Fruit fly (Drosophila melanogaster) whole organism, embryonic: Measurements from ENCODE around the gene Cys.

Experiments
- Antp ChIP-seq: fragments of 200-800 bp; sonication (Bioruptor generic); optimal IDR thresholded peaks from 3 replicates; lab custom pipeline; 2016; ENCODE audit warnings: missing biosample characterization, missing genetic modification characterization
- Atf3 ChIP-seq: fragments of 200-800 bp; sonication (Bioruptor generic); optimal IDR thresholded peaks from 3 replicates; lab custom pipeline; 2016; ENCODE audit warnings: missing biosample characterization, missing genetic modification characterization
- Bgb ChIP-seq: fragments of 200-800 bp; sonication (Bioruptor generic); IDR thresholded peaks from 2 replicates; pipeline ENCODE4 v1.3.6; 2022; ENCODE audit warnings: missing biosample characterization, missing genetic modification characterization; ENCODE audit not compliant: partially characterized antibody
- C15 ChIP-seq: fragments of 200-800 bp; sonication (Bioruptor generic); IDR thresholded peaks from 3 replicates; pipeline ENCODE4 v1.3.6; 2022; ENCODE audit warnings: missing biosample characterization, missing genetic modification characterization
- CG10147 ChIP-seq: fragments of 200-800 bp; sonication (Bioruptor generic); optimal IDR thresholded peaks from 2 replicates; lab custom pipeline; 2019; ENCODE audit warnings: missing biosample characterization, mild to moderate bottlenecking, missing genetic modification characterization, moderate library complexity
- CG10209 ChIP-seq: fragments of 200-800 bp; sonication (Bioruptor generic); optimal IDR thresholded peaks from 3 replicates; lab custom pipeline; 2017; ENCODE audit warnings: missing biosample characterization, mild to moderate bottlenecking, missing genetic modification characterization, missing genetic modification reagents
- CG10321 ChIP-seq: fragments of 200-800 bp; sonication (Bioruptor generic); IDR thresholded peaks from 2 replicates; pipeline ENCODE4 v1.3.6; 2022; ENCODE audit warnings: missing biosample characterization, missing genetic modification characterization
- CG10431 ChIP-seq: fragments of 200-800 bp; sonication (Bioruptor generic); optimal IDR thresholded peaks from 3 replicates; lab custom pipeline; 2018; ENCODE audit warnings: missing biosample characterization, mild to moderate bottlenecking, missing genetic modification characterization
- CG11093 ChIP-seq: fragments of 200-800 bp; sonication (Bioruptor generic); IDR thresholded peaks from 3 replicates; pipeline ENCODE4 v1.3.6; 2022; ENCODE audit warnings: missing biosample characterization, missing genetic modification characterization
- CG11247 ChIP-seq: fragments of 200-800 bp; sonication (Bioruptor generic); IDR thresholded peaks from 2 replicates; pipeline ENCODE4 v1.3.6; 2022; ENCODE audit warnings: missing biosample characterization, missing genetic modification characterization
- CG12071 ChIP-seq: fragments of 200-800 bp; sonication (Bioruptor generic); optimal IDR thresholded peaks from 3 replicates; lab custom pipeline; 2018; ENCODE audit warnings: missing biosample characterization, mild to moderate bottlenecking, missing genetic modification characterization
- CG12219 ChIP-seq: fragments of 200-800 bp; sonication (Bioruptor generic); optimal IDR thresholded peaks from 3 replicates; lab custom pipeline; 2018; ENCODE audit warnings: missing biosample characterization, mild to moderate bottlenecking, missing genetic modification characterization
- CG13287 ChIP-seq: fragments of 200-800 bp; sonication (Bioruptor generic); IDR thresholded peaks from 2 replicates; pipeline ENCODE4 v1.3.6; 2022; ENCODE audit warnings: missing biosample characterization, missing genetic modification characterization; ENCODE audit not compliant: partially characterized antibody
- CG16779 ChIP-seq: fragments of 200-800 bp; sonication (Bioruptor generic); IDR thresholded peaks from 2 replicates; pipeline ENCODE4 v1.3.6; 2022; ENCODE audit warnings: missing biosample characterization, missing genetic modification characterization
- CG16815 ChIP-seq: fragments of 200-800 bp; sonication (Bioruptor generic); optimal IDR thresholded peaks from 3 replicates; lab custom pipeline; 2017; ENCODE audit warnings: missing biosample characterization, mild to moderate bottlenecking, missing genetic modification characterization
- CG17359 ChIP-seq: fragments of 200-800 bp; sonication (Bioruptor generic); optimal IDR thresholded peaks from 3 replicates; lab custom pipeline; 2018; ENCODE audit warnings: missing biosample characterization, mild to moderate bottlenecking, missing genetic modification characterization, moderate library complexity
- CG17802 ChIP-seq: fragments of 200-800 bp; sonication (Bioruptor generic); optimal IDR thresholded peaks from 2 replicates; lab custom pipeline; 2018; ENCODE audit warnings: missing biosample characterization, mild to moderate bottlenecking, missing genetic modification characterization, moderate library complexity
- CG1832 ChIP-seq: fragments of 200-800 bp; sonication (Bioruptor generic); optimal IDR thresholded peaks from 2 replicates; lab custom pipeline; 2017; ENCODE audit warnings: missing biosample characterization, mild to moderate bottlenecking, missing genetic modification characterization, inconsistent platforms
- CG2875 ChIP-seq: fragments of 200-800 bp; sonication (Bioruptor generic); optimal IDR thresholded peaks from 2 replicates; lab custom pipeline; 2017; ENCODE audit warnings: missing biosample characterization, mild to moderate bottlenecking, missing genetic modification characterization, missing genetic modification reagents
- CG30403 ChIP-seq: fragments of 200-800 bp; sonication (Bioruptor generic); optimal IDR thresholded peaks from 3 replicates; lab custom pipeline; 2016; ENCODE audit warnings: missing biosample characterization, missing genetic modification characterization
- CG5245 ChIP-seq: fragments of 200-800 bp; sonication (Bioruptor generic); optimal IDR thresholded peaks from 3 replicates; lab custom pipeline; 2016; ENCODE audit warnings: missing biosample characterization, missing genetic modification characterization
- CG5953 ChIP-seq: fragments of 200-800 bp; sonication (Bioruptor generic); IDR thresholded peaks from 2 replicates; pipeline ENCODE4 v1.3.6; 2022; ENCODE audit warnings: missing biosample characterization, missing genetic modification characterization
- CG9932 ChIP-seq: fragments of 200-800 bp; sonication (Bioruptor generic); IDR thresholded peaks from 2 replicates; pipeline ENCODE4 v1.3.6; 2022; ENCODE audit warnings: missing biosample characterization, missing genetic modification characterization
- CHES-1-like ChIP-seq: fragments of 200-800 bp; sonication (Bioruptor generic); optimal IDR thresholded peaks from 2 replicates; lab custom pipeline; 2016; ENCODE audit warnings: missing biosample characterization, missing genetic modification characterization
- Dad ChIP-seq: fragments of 200-800 bp; sonication (Bioruptor generic); optimal IDR thresholded peaks from 3 replicates; lab custom pipeline; 2016; ENCODE audit warnings: missing biosample characterization, missing genetic modification characterization
- Dp ChIP-seq: fragments of 200-800 bp; sonication (Bioruptor generic); optimal IDR thresholded peaks from 2 replicates; lab custom pipeline; 2018; ENCODE audit warnings: missing biosample characterization, mild to moderate bottlenecking, missing genetic modification characterization, moderate library complexity
- Dref ChIP-seq: fragments of 200-800 bp; sonication (Bioruptor generic); IDR thresholded peaks from 2 replicates; pipeline ENCODE4 v1.3.6; 2022; ENCODE audit warnings: missing biosample characterization, missing genetic modification characterization
- Hr51 ChIP-seq, 2 experiments: fragments of 200-800 bp; sonication (Bioruptor generic); optimal IDR thresholded peaks; 2 replicates in 1 of 2; 3 replicates in 1 of 2; lab custom pipeline; 2016 to 2018; ENCODE audit warnings: missing biosample characterization in 2 of 2, missing genetic modification characterization in 2 of 2, mild to moderate bottlenecking in 1 of 2, moderate library complexity in 1 of 2
- Myb ChIP-seq: fragments of 200-800 bp; sonication (Bioruptor generic); optimal IDR thresholded peaks from 2 replicates; lab custom pipeline; 2016; ENCODE audit warnings: missing biosample characterization, missing genetic modification characterization
- Ptx1 ChIP-seq: fragments of 200-800 bp; sonication (Bioruptor generic); IDR thresholded peaks from 2 replicates; pipeline ENCODE4 v1.3.6; 2022; ENCODE audit warnings: missing biosample characterization, missing genetic modification characterization
- Trl ChIP-seq, 3 experiments: fragments of >200 bp in 2 of 3; fragments of 200-800 bp in 1 of 3; sonication (Bioruptor generic) in 1 of 3; optimal IDR thresholded peaks; 2 replicates in 1 of 3; 3 replicates in 2 of 3; lab custom pipeline; 2016 to 2017; ENCODE audit warnings: missing biosample characterization in 1 of 3, missing genetic modification characterization in 1 of 3
- abd-A ChIP-seq: fragments of 200-800 bp; sonication (Bioruptor generic); optimal IDR thresholded peaks from 3 replicates; lab custom pipeline; 2019; ENCODE audit warnings: missing biosample characterization, mild to moderate bottlenecking, missing genetic modification characterization, moderate library complexity
- amos ChIP-seq: fragments of 200-800 bp; sonication (Bioruptor generic); IDR thresholded peaks from 2 replicates; pipeline ENCODE4 v1.3.6; 2022; ENCODE audit warnings: missing biosample characterization, missing genetic modification characterization; ENCODE audit not compliant: partially characterized antibody
- ato ChIP-seq: fragments of 200-800 bp; sonication (Bioruptor generic); IDR thresholded peaks from 2 replicates; pipeline ENCODE4 v1.3.6; 2022; ENCODE audit warnings: missing biosample characterization, missing genetic modification characterization; ENCODE audit not compliant: partially characterized antibody
- bab2 ChIP-seq: fragments of 200-800 bp; sonication (Bioruptor generic); optimal IDR thresholded peaks from 2 replicates; lab custom pipeline; 2016; ENCODE audit warnings: missing biosample characterization, missing genetic modification characterization
- chm ChIP-seq: fragments of 200-800 bp; sonication (Bioruptor generic); IDR thresholded peaks from 2 replicates; pipeline ENCODE4 v1.3.6; 2022; ENCODE audit warnings: missing biosample characterization, missing genetic modification characterization
- ci ChIP-seq: fragments of 200-800 bp; sonication (Bioruptor generic); IDR thresholded peaks from 3 replicates; pipeline ENCODE4 v1.3.6; 2022; ENCODE audit warnings: missing biosample characterization, missing genetic modification characterization
- emc ChIP-seq: fragments of 200-800 bp; sonication (Bioruptor generic); optimal IDR thresholded peaks from 2 replicates; lab custom pipeline; 2016; ENCODE audit warnings: missing biosample characterization, missing genetic modification characterization
- jumu ChIP-seq: fragments of 200-800 bp; sonication (Bioruptor generic); optimal IDR thresholded peaks from 3 replicates; lab custom pipeline; 2016; ENCODE audit warnings: missing biosample characterization, missing genetic modification characterization
- lilli ChIP-seq: fragments of 200-800 bp; sonication (Bioruptor generic); optimal IDR thresholded peaks from 3 replicates; lab custom pipeline; 2016; ENCODE audit warnings: missing biosample characterization, missing genetic modification characterization
- mam ChIP-seq: fragments of 200-800 bp; sonication (Bioruptor generic); optimal IDR thresholded peaks from 3 replicates; lab custom pipeline; 2016; ENCODE audit warnings: missing biosample characterization, missing genetic modification characterization
- otp ChIP-seq: fragments of 200-800 bp; sonication (Bioruptor generic); IDR thresholded peaks from 3 replicates; pipeline ENCODE4, ENCODE4 v1.3.6; 2022; ENCODE audit warnings: missing biosample characterization, missing genetic modification characterization
- slou ChIP-seq: fragments of 200-800 bp; sonication (Bioruptor generic); optimal IDR thresholded peaks from 3 replicates; lab custom pipeline; 2016; ENCODE audit warnings: missing biosample characterization, missing genetic modification characterization
- unpg ChIP-seq: fragments of 200-800 bp; sonication (Bioruptor generic); optimal IDR thresholded peaks from 3 replicates; lab custom pipeline; 2018; ENCODE audit warnings: missing biosample characterization, mild to moderate bottlenecking, missing genetic modification characterization, moderate library complexity
- wek ChIP-seq: fragments of 200-800 bp; sonication (Bioruptor generic); optimal IDR thresholded peaks from 3 replicates; lab custom pipeline; 2018; ENCODE audit warnings: missing biosample characterization, mild to moderate bottlenecking, missing genetic modification characterization, moderate library complexity
- wor ChIP-seq: fragments of 200-800 bp; sonication (Bioruptor generic); IDR thresholded peaks from 2 replicates; pipeline ENCODE4 v1.3.6; 2022; ENCODE audit warnings: missing biosample characterization, missing genetic modification characterization
- zen2 ChIP-seq: fragments of 200-800 bp; sonication (Bioruptor generic); IDR thresholded peaks from 3 replicates; pipeline ENCODE4 v1.3.6; 2022; ENCODE audit warnings: missing biosample characterization, missing genetic modification characterization; ENCODE audit not compliant: partially characterized antibody
- zfh1 ChIP-seq: fragments of 200-800 bp; sonication (Bioruptor generic); IDR thresholded peaks from 3 replicates; pipeline ENCODE4 v1.3.6; 2022; ENCODE audit warnings: missing biosample characterization, missing genetic modification characterization

Cys gene

dm6 chr3R:14590753-14591535, 21.5 kb upstream of the Cys start (continued):
- TF ChIP-seq lilli (GFP tag; lab: Kevin White, UChicago) (peak; percentile 29), Ptx1 (GFP tag; lab: Robert Waterston, UW) (peak; percentile 79), wor (GFP tag; lab: Robert Waterston, UW) (peak; percentile 76), Hr51 (GFP tag; optimal IDR thresholded peaks at IDR 0.05; lab: Kevin White, UChicago) (peak in 1 of 2 experiments; percentile 82), unpg (GFP tag; lab: Kevin White, UChicago) (peak; percentile 88), CG5953 (GFP tag; lab: Robert Waterston, UW) (no peak; the same call in 1 of the 2 replicates), bab2 (GFP tag; lab: Kevin White, UChicago) (no peak), otp (GFP tag; lab: Robert Waterston, UW) (peak; percentile 77; the same call in 2 of the 3 replicates), zfh1 (GFP tag; lab: Robert Waterston, UW) (peak; percentile 80; the same call in 2 of the 3 replicates), jumu (GFP tag; lab: Kevin White, UChicago) (peak; percentile 9), CG11247 (no peak), ci (peak; percentile 62; the same call in 1 of the 3 replicates), CG12219 (GFP tag; lab: Kevin White, UChicago) (peak; percentile 67), CG1832 (GFP tag; lab: Kevin White, UChicago) (peak; percentile 67), Myb (GFP tag; lab: Kevin White, UChicago) (no peak), amos (GFP tag; lab: Robert Waterston, UW) (no peak), mam (GFP tag; lab: Kevin White, UChicago) (no peak), CG16779 (GFP tag; lab: Robert Waterston, UW) (no peak), CG10431 (peak; percentile 69), zen2 (no peak), CG2875 (GFP tag; lab: Kevin White, UChicago) (peak; percentile 85), C15 (GFP tag; lab: Robert Waterston, UW) (no peak), CG5245 (GFP tag; lab: Kevin White, UChicago) (peak; percentile 79), CG9932 (GFP tag; lab: Robert Waterston, UW) (no peak), CG30403 (GFP tag; lab: Kevin White, UChicago) (peak; percentile 89), Dad (GFP tag; lab: Kevin White, UChicago) (no peak), emc (no peak), chm (peak; percentile 21; the same call in 1 of the 2 replicates), Dref (GFP tag; lab: Robert Waterston, UW) (no peak), CG10147 (peak; percentile 73), CG12071 (GFP tag; lab: Kevin White, UChicago) (peak; percentile 20), CG13287 (GFP tag; lab: Robert Waterston, UW) (no peak), slou (peak; percentile 4), CG11093 (peak; percentile 67; the same call in 2 of the 3 replicates), ato (GFP tag; lab: Robert Waterston, UW) (no peak), CG10209 (GFP tag; lab: Kevin White, UChicago) (peak; percentile 88), CG10321 (GFP tag; lab: Robert Waterston, UW) (no peak), Bgb (GFP tag; lab: Robert Waterston, UW) (no peak), CG17359 (tag; lab: Kevin White, UChicago) (peak; percentile 79), Dp (GFP tag; lab: Kevin White, UChicago) (no peak), Trl (optimal IDR thresholded peaks at IDR 0.05; lab: Kevin White, UChicago) (peak in 1 of 2 experiments; percentile 45), Trl (GFP tag; optimal IDR thresholded peaks at IDR 0.05; lab: Kevin White, UChicago) (no peak), CG16815 (GFP tag; lab: Kevin White, UChicago) (peak; percentile 93), CG17802 (tag; lab: Kevin White, UChicago) (peak; percentile 39), wek (GFP tag; lab: Kevin White, UChicago) (no peak), Atf3 (no peak), CHES-1-like (GFP tag; lab: Kevin White, UChicago) (no peak), Antp (GFP tag; lab: Kevin White, UChicago) (no peak), abd-A (no peak)
